Fruit fly (Drosophila melanogaster): Measurements from ENCODE around the gene Rpt2.
A peak's percentile ranks its signal among the peaks of the same experiment; 100 is the strongest.

The Rpt2 gene

DNA sequence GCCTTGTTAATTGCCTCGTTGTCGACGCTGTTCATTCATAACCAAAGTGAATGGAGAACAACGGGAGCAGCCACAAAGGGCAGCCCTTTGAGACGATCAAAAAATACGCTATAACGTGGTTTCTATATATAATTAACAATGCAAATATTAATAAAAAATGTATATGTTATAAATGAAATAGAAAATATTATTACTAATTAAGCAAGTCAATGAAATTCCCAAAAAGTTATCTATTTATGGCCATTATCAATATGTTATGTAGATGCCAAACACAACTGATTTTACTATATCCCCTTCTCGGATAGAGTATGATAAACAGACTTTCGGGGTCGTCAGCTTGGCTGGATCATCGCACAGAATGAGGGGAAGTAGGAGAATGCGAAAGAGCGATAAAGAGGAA lies 38.1 kb upstream of the Rpt2 start (continued):
- TF ChIP-seq exex (tag; optimal IDR thresholded peaks at IDR 0.05) (no peak), Nf-YC (tag; optimal IDR thresholded peaks at IDR 0.05) (peak; percentile 62), sens (GFP tag) (peak; percentile 64), Deaf1 (tag; optimal IDR thresholded peaks at IDR 0.05) (peak; percentile 39), Drgx (GFP tag; IDR thresholded peaks at IDR 0.05) (0 out of 2 replicates have a peak, but pooled peaks have one; percentile 11), CG16815 (GFP tag; optimal IDR thresholded peaks at IDR 0.05) (no peak), Side (GFP tag; optimal IDR thresholded peaks at IDR 0.05) (no peak), ftz-f1 (GFP tag; optimal IDR thresholded peaks at IDR 0.05) (no peak), Hand (GFP tag; optimal IDR thresholded peaks at IDR 0.05) (no peak), CG9817 (tag; optimal IDR thresholded peaks at IDR 0.05) (peak; percentile 70), cas (GFP tag; IDR thresholded peaks at IDR 0.05) (0 out of 2 replicates have a peak, but pooled peaks have one; percentile 39), CG11085 (GFP tag; IDR thresholded peaks at IDR 0.05) (no peak), CG11093 (GFP tag; IDR thresholded peaks at IDR 0.05) (no peak), Lhr (GFP tag; optimal IDR thresholded peaks at IDR 0.05) (no peak), CG10321 (GFP tag; IDR thresholded peaks at IDR 0.05) (no peak), CG8388 (GFP tag; optimal IDR thresholded peaks at IDR 0.05) (peak; percentile 47), B-H2 (GFP tag; optimal IDR thresholded peaks at IDR 0.05) (no peak), Xbp1 (GFP tag; optimal IDR thresholded peaks at IDR 0.05) (peak; percentile 15), D19B (GFP tag; optimal IDR thresholded peaks at IDR 0.05) (no peak), CG10959 (GFP tag; IDR thresholded peaks at IDR 0.05) (no peak), mam (GFP tag; optimal IDR thresholded peaks at IDR 0.05) (no peak), prd (optimal IDR thresholded peaks at IDR 0.05) (no peak), prd (GFP tag; IDR thresholded peaks at IDR 0.05) (peak; percentile 67), CG33213 (GFP tag; optimal IDR thresholded peaks at IDR 0.05) (no peak), CG30020 (tag; optimal IDR thresholded peaks at IDR 0.05) (no peak), Lim3 (GFP tag; IDR thresholded peaks at IDR 0.05) (no peak), lbe (GFP tag; optimal IDR thresholded peaks at IDR 0.05) (no peak), tgo (GFP tag; IDR thresholded peaks at IDR 0.05) (peak; percentile 76), Fer1 (GFP tag; optimal IDR thresholded peaks at IDR 0.05) (peak; percentile 63), CG1602 (GFP tag; optimal IDR thresholded peaks at IDR 0.05) (no peak), otp (GFP tag; IDR thresholded peaks at IDR 0.05) (no peak), ERR (GFP tag; optimal IDR thresholded peaks at IDR 0.05) (no peak), cad (GFP tag; optimal IDR thresholded peaks at IDR 0.05) (no peak), gro (GFP tag; optimal IDR thresholded peaks at IDR 0.05) (no peak), CG8924 (tag; optimal IDR thresholded peaks at IDR 0.05) (peak; percentile 54), CG2678 (tag; optimal IDR thresholded peaks at IDR 0.05) (peak; percentile 78), CG2202 (tag; optimal IDR thresholded peaks at IDR 0.05) (no peak), C15 (GFP tag; IDR thresholded peaks at IDR 0.05) (0 out of 3 replicates have a peak, but pooled peaks have one; percentile 32), CG17612 (GFP tag; IDR thresholded peaks at IDR 0.05) (no peak), schlank (tag; optimal IDR thresholded peaks at IDR 0.05) (no peak), sqz (GFP tag; optimal IDR thresholded peaks at IDR 0.05) (peak; percentile 39), CG17359 (tag; optimal IDR thresholded peaks at IDR 0.05) (peak; percentile 68), Med (GFP tag) (peak; percentile 65), tll (GFP tag; optimal IDR thresholded peaks at IDR 0.05) (no peak), crol (GFP tag; IDR thresholded peaks at IDR 0.05) (no peak), NC2β (GFP tag; optimal IDR thresholded peaks at IDR 0.05) (no peak), bowl (GFP tag; IDR thresholded peaks at IDR 0.05) (no peak), ato (GFP tag; IDR thresholded peaks at IDR 0.05; ENCODE audit: partially characterized antibody) (no peak), pum (GFP tag; optimal IDR thresholded peaks at IDR 0.05) (no peak), ro (GFP tag; IDR thresholded peaks at IDR 0.05) (no peak), Dbx (GFP tag; IDR thresholded peaks at IDR 0.05) (peak; percentile 35; the same call in 2 of the 3 replicates), run (tag; optimal IDR thresholded peaks at IDR 0.05) (peak; percentile 21)

All from whole organism, embryonic.